Worm (Caenorhabditis elegans): ENCODE data around the gene F16B4.2.

DNA sequence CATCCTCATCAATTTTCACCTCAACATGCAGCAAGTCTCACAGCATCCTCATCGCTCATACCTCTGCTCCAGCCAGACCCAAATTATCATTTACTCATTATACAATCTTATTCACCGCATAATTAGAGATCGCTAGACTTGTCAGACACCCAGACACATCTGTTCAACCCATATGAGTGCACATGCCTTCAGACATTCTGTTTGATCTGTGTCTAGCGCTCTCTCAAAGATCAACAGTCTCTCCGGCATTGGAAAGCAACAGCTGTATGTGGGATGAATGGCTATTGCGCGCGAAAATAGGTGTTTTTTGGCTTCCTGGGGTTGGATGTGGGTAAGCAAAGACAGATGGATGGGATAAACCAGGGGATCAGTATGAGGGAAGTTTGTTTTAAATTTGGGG lies 28.3 kb upstream of the F16B4.2 start:
- TF ChIP-seq ztf-11 (tag; optimal IDR thresholded peaks at IDR 0.05) = peak in 1 of 2 experiments; percentile 21
- TF ChIP-seq fkh-8 (tag; optimal IDR thresholded peaks at IDR 0.05) = no peak
- TF ChIP-seq sox-4 (tag; optimal IDR thresholded peaks at IDR 0.05) = no peak
- TF ChIP-seq fkh-10 (GFP tag; optimal IDR thresholded peaks at IDR 0.05) = no peak
- no peak for TF ChIP-seq mep-1 (tag; optimal IDR thresholded peaks at IDR 0.05)
- TF ChIP-seq unc-62 (GFP tag; optimal IDR thresholded peaks at IDR 0.05) = no peak
